Worm (Caenorhabditis elegans) whole organism, L3 larva: ENCODE data around the gene ifb-1.

ENCODE experiments used
- elt-2 ChIP-seq: sonication (generic microtip); optimal IDR thresholded peaks from 2 replicates; lab custom pipeline; 2016; ENCODE audit warnings: missing genetic modification reagents, mild to moderate bottlenecking, missing genetic modification characterization, missing compliant biosample characterization
- fkh-10 ChIP-seq: sonication (generic microtip); optimal IDR thresholded peaks from 2 replicates; lab custom pipeline; 2017; ENCODE audit warnings: missing biosample characterization, missing genetic modification reagents, missing genetic modification characterization
- mdl-1 ChIP-seq: fragments of 150-350 bp; optimal IDR thresholded peaks from 2 replicates; lab custom pipeline; 2014; ENCODE audit warnings: missing biosample characterization, missing genetic modification characterization
- nhr-237 ChIP-seq: fragments of 150-350 bp; optimal IDR thresholded peaks from 2 replicates; lab custom pipeline; 2014; ENCODE audit warnings: missing biosample characterization, missing genetic modification characterization
- nhr-25 ChIP-seq: sonication (generic microtip); optimal IDR thresholded peaks from 2 replicates; lab custom pipeline; 2017; ENCODE audit warnings: missing biosample characterization, missing genetic modification characterization
- pha-4 ChIP-seq: fragments of 150-350 bp; optimal IDR thresholded peaks from 2 replicates; lab custom pipeline; 2014; ENCODE audit warnings: missing biosample characterization, missing genetic modification reagents, missing genetic modification characterization
- unc-39 ChIP-seq: sonication (generic microtip); optimal IDR thresholded peaks from 4 replicates; lab custom pipeline; 2017; ENCODE audit warnings: missing biosample characterization, missing genetic modification characterization
- unc-62 ChIP-seq: fragments of 150-350 bp; sonication (generic microtip); optimal IDR thresholded peaks from 4 replicates; lab custom pipeline; 2014; ENCODE audit warnings: missing biosample characterization, missing genetic modification reagents, missing genetic modification characterization
- ztf-11 ChIP-seq: fragments of 150-350 bp; optimal IDR thresholded peaks from 2 replicates; lab custom pipeline; 2014; ENCODE audit warnings: missing biosample characterization, missing genetic modification characterization

DNA sequence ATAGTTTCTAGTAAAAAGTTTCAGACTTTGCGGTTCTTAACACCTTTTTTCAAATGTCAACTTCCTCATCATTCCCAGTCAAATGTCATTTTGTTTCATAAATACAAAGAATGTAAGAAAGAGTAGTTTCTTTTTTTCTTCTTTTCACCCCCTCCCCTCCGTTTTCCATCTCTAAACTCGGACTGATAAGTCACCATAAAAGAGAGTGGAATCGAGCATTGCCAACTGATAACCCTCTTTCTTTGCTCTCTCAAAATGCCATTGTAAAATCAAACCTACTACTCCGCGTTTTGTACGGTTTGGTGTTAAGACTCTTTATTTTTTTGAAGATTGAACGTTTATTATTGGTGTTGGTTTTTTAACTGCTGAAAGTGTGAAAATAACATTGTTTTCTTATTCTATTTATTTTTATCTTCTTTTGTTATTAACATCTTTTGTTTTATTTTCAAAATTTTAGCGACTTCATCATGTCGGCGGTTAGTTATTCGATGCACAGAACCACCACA is 15.6 kb upstream of the ifb-1 start, which contains the start of gene ifb-2:
- TF ChIP-seq unc-62 (no peak), elt-2 (tag; lab: Kevin White, UChicago) (peak; percentile 96), ztf-11 (tag; lab: Kevin White, UChicago) (no peak), unc-39 (tag; lab: Kevin White, UChicago) (no peak), mdl-1 (no peak), nhr-237 (tag; lab: Kevin White, UChicago) (no peak), fkh-10 (no peak), nhr-25 (tag; lab: Kevin White, UChicago) (no peak), pha-4 (tag; lab: Kevin White, UChicago) (no peak)
